Worm (Caenorhabditis elegans): Measurements from ENCODE around the gene best-17.

DNA sequence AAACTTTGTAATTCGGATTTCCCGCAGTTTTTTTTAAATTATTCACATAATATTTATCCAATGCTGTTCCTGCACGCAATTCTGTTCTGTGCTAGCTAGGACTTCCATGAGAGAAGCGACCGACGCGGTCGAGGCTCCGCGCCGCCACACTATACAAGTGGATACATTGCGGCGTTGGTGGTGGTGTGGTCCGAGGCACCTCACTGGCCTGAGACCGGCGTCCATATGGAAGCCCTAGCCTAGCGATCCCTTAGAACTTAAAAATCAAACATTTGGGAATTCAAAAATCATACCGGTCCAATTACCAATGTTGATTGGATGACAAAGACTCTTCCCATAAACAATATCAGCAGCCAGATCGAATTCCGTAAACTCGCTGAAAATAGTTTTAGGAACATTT lies 16.6 kb upstream of the best-17 start:
- no peak for TF ChIP-seq med-1 (GFP tag; optimal IDR thresholded peaks at IDR 0.05; ENCODE audit: insufficient read depth)
- no peak for TF ChIP-seq ztf-23 (GFP tag; IDR thresholded peaks at IDR 0.05)
- TF ChIP-seq flt-1 (GFP tag; IDR thresholded peaks at IDR 0.05) = no peak
- TF ChIP-seq klf-2 (GFP tag; conservative IDR thresholded peaks at IDR 0.05) = no peak
- no peak for TF ChIP-seq ref-1 (GFP tag; conservative IDR thresholded peaks at IDR 0.05)
- TF ChIP-seq cog-1 (tag; optimal IDR thresholded peaks at IDR 0.05) = no peak
- TF ChIP-seq ztf-29 (GFP tag; IDR thresholded peaks at IDR 0.05) = no peak

All from whole organism, midembryonic.